Fruit fly (Drosophila melanogaster): ENCODE measurements around the gene CG46459.

The CG46459 gene

dm6 chr3R:10686307-10687094 is 9.9 kb upstream of the CG46459 start, which contains the start of gene Skel:
Skel (plus strand) TSS chr3R:10686943.
- TF ChIP-seq Snoo (tag; optimal IDR thresholded peaks at IDR 0.05) (no peak), CG13204 (GFP tag; optimal IDR thresholded peaks at IDR 0.05) (peak; percentile 14), Ets98B (GFP tag; IDR thresholded peaks at IDR 0.05) (peak; percentile 39; the same call in 1 of the 2 replicates), CG8301 (tag; optimal IDR thresholded peaks at IDR 0.05) (no peak)

dm6 chr3R:10687312-10687711 is 9.1 kb upstream of the CG46459 start:
- TF ChIP-seq Snoo (tag; optimal IDR thresholded peaks at IDR 0.05) (no peak), CG9948 (tag; optimal IDR thresholded peaks at IDR 0.05) (no peak), CG13204 (GFP tag; optimal IDR thresholded peaks at IDR 0.05) (no peak), CG12605 (GFP tag; IDR thresholded peaks at IDR 0.05) (no peak), CG8301 (tag; optimal IDR thresholded peaks at IDR 0.05) (no peak), CG15710 (tag; optimal IDR thresholded peaks at IDR 0.05) (no peak), gl (tag; optimal IDR thresholded peaks at IDR 0.05) (no peak), CG8159 (tag; optimal IDR thresholded peaks at IDR 0.05) (no peak), EcR (GFP tag; optimal IDR thresholded peaks at IDR 0.05) (no peak), CG17806 (tag; optimal IDR thresholded peaks at IDR 0.05) (no peak), CG14655 (GFP tag; optimal IDR thresholded peaks at IDR 0.05) (no peak), Pif1B (GFP tag; optimal IDR thresholded peaks at IDR 0.05) (no peak), D1 (tag; optimal IDR thresholded peaks at IDR 0.05) (no peak), fd96Ca (GFP tag; IDR thresholded peaks at IDR 0.05) (no peak), CG34367 (tag; optimal IDR thresholded peaks at IDR 0.05) (no peak), CG10348 (GFP tag; IDR thresholded peaks at IDR 0.05) (no peak)

dm6 chr3R:10688160-10688559 is 8.3 kb upstream of the CG46459 start:
- TF ChIP-seq CG15710 (tag; optimal IDR thresholded peaks at IDR 0.05) (no peak), Ets98B (GFP tag; IDR thresholded peaks at IDR 0.05) (peak; percentile 44; the same call in 1 of the 2 replicates)

- TF ChIP-seq CG15710 (tag; optimal IDR thresholded peaks at IDR 0.05) (no peak), Ets98B (GFP tag; IDR thresholded peaks at IDR 0.05) (0 out of 2 replicates have a peak, but pooled peaks have one; percentile 20), CG8159 (tag; optimal IDR thresholded peaks at IDR 0.05) (no peak), CG8301 (tag; optimal IDR thresholded peaks at IDR 0.05) (no peak), CG14655 (GFP tag; optimal IDR thresholded peaks at IDR 0.05) (no peak), CG32121 (GFP tag; IDR thresholded peaks at IDR 0.05) (peak; percentile 44; the same call in 1 of the 2 replicates), Snoo (tag; optimal IDR thresholded peaks at IDR 0.05) (no peak), CG4496 (GFP tag; IDR thresholded peaks at IDR 0.05) (peak; percentile 70; the same call in 2 of the 3 replicates), gl (tag; optimal IDR thresholded peaks at IDR 0.05) (no peak), EcR (GFP tag; optimal IDR thresholded peaks at IDR 0.05) (no peak)
Observed at dm6 chr3R:10688835-10689234, 7.6 kb upstream of the CG46459 start.

dm6 chr3R:10699020-10699951 is 2.8 kb downstream of the CG46459 start:
- TF ChIP-seq Ets98B (GFP tag; IDR thresholded peaks at IDR 0.05) = no peak
- no peak for TF ChIP-seq CG10348 (GFP tag; IDR thresholded peaks at IDR 0.05)
- TF ChIP-seq CG8301 (tag; optimal IDR thresholded peaks at IDR 0.05) = no peak
- TF ChIP-seq CG14655 (GFP tag; optimal IDR thresholded peaks at IDR 0.05) = no peak
- TF ChIP-seq EcR (GFP tag; optimal IDR thresholded peaks at IDR 0.05) = no peak
- no peak for TF ChIP-seq D1 (tag; optimal IDR thresholded peaks at IDR 0.05)
- no peak for TF ChIP-seq CG8159 (tag; optimal IDR thresholded peaks at IDR 0.05)
- TF ChIP-seq Pif1A (GFP tag; optimal IDR thresholded peaks at IDR 0.05) = no peak
- TF ChIP-seq gl (tag; optimal IDR thresholded peaks at IDR 0.05) = no peak
- TF ChIP-seq CG15710 (tag; optimal IDR thresholded peaks at IDR 0.05) = no peak
- no peak for TF ChIP-seq CG9948 (tag; optimal IDR thresholded peaks at IDR 0.05)
- no peak for TF ChIP-seq CG4496 (GFP tag; IDR thresholded peaks at IDR 0.05)
- TF ChIP-seq Pif1B (GFP tag; optimal IDR thresholded peaks at IDR 0.05) = no peak
- TF ChIP-seq CG34367 (tag; optimal IDR thresholded peaks at IDR 0.05) = no peak
- no peak for TF ChIP-seq rn (GFP tag; IDR thresholded peaks at IDR 0.05)
- no peak for TF ChIP-seq Snoo (tag; optimal IDR thresholded peaks at IDR 0.05)
- TF ChIP-seq CG17806 (tag; optimal IDR thresholded peaks at IDR 0.05) = no peak

- TF ChIP-seq CG4496 (GFP tag; IDR thresholded peaks at IDR 0.05) = no peak
- TF ChIP-seq CG9948 (tag; optimal IDR thresholded peaks at IDR 0.05) = no peak
- TF ChIP-seq CG12605 (GFP tag; IDR thresholded peaks at IDR 0.05) = no peak
- no peak for TF ChIP-seq rn (GFP tag; IDR thresholded peaks at IDR 0.05)
- TF ChIP-seq fd96Ca (GFP tag; IDR thresholded peaks at IDR 0.05) = no peak
- no peak for TF ChIP-seq CG8159 (tag; optimal IDR thresholded peaks at IDR 0.05)
- no peak for TF ChIP-seq CG8301 (tag; optimal IDR thresholded peaks at IDR 0.05)
- TF ChIP-seq Snoo (tag; optimal IDR thresholded peaks at IDR 0.05) = no peak
- no peak for TF ChIP-seq CG15710 (tag; optimal IDR thresholded peaks at IDR 0.05)
- no peak for TF ChIP-seq Pif1A (GFP tag; optimal IDR thresholded peaks at IDR 0.05)
- no peak for TF ChIP-seq CG34367 (tag; optimal IDR thresholded peaks at IDR 0.05)
- no peak for TF ChIP-seq CG17806 (tag; optimal IDR thresholded peaks at IDR 0.05)
- no peak for TF ChIP-seq gl (tag; optimal IDR thresholded peaks at IDR 0.05)
- TF ChIP-seq EcR (GFP tag; optimal IDR thresholded peaks at IDR 0.05) = no peak
- TF ChIP-seq CG32121 (GFP tag; IDR thresholded peaks at IDR 0.05) = no peak
Observed at dm6 chr3R:10700638-10701037, 4.2 kb downstream of the CG46459 start.

Measured in whole organism, pupa.